Worm (Caenorhabditis elegans): ENCODE measurements around the gene irld-66.

DNA sequence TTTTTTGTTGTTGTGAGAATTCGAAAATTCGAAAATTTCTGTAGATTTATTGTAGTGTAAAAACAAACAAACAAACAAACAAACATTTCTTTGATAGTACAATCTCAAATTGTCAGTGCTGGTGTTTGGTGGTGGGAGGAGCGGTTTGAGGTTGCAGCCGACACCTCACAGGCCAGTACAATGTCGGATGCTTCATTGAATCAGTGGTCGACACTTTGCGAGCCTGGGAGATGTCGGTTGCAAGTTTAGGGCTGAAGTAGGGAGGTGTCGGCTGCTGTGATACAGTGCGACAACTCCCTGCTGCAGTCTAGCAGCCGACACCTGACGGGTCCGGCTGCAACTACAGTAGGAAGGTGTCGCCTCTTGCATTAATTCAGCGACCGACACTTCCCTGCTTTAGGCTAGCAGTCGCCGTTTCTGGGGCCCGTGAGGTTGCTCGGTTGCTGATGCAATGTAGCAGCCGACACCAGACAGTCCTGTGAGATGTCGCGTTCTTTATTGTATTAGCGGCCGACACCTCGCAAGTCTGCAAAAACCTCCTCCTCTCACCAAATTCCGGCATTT, 45.4 kb upstream of the irld-66 start:
- no peak for TF ChIP-seq aly-2 (tag; optimal IDR thresholded peaks at IDR 0.05)
- no peak for TF ChIP-seq pqm-1 (tag; optimal IDR thresholded peaks at IDR 0.05)
- TF ChIP-seq nhr-77 (tag; optimal IDR thresholded peaks at IDR 0.05), result no peak
- TF ChIP-seq daf-12 (tag; optimal IDR thresholded peaks at IDR 0.05), result no peak
- no peak for TF ChIP-seq spr-3 (GFP tag; optimal IDR thresholded peaks at IDR 0.05)

All from whole organism, L4 larva.